Fruit fly (Drosophila melanogaster) whole organism, prepupa: Measurements from ENCODE around the gene CG34135.

Experiments used
- CG32006 ChIP-seq: fragments of 200-800 bp; sonication (Bioruptor generic); optimal IDR thresholded peaks from 3 replicates; lab custom pipeline; 2017; ENCODE audit warnings: missing biosample characterization, mild to moderate bottlenecking, missing genetic modification characterization
- Ets21C ChIP-seq: fragments of 200-800 bp; sonication (Bioruptor generic); optimal IDR thresholded peaks from 3 replicates; lab custom pipeline; 2016; ENCODE audit warnings: missing biosample characterization, missing genetic modification characterization
- OdsH ChIP-seq: fragments of 200-800 bp; sonication (Bioruptor generic); optimal IDR thresholded peaks from 3 replicates; lab custom pipeline; 2016; ENCODE audit warnings: missing biosample characterization, missing genetic modification characterization
- dsx ChIP-seq: fragments of 200-800 bp; optimal IDR thresholded peaks from 3 replicates; lab custom pipeline; 2019; ENCODE audit warnings: missing biosample characterization, mild to moderate bottlenecking, missing genetic modification characterization, moderate library complexity; ENCODE audit not compliant: poor library complexity, severe bottlenecking
- eg ChIP-seq: fragments of 200-800 bp; sonication (Bioruptor generic); IDR thresholded peaks from 3 replicates; pipeline ENCODE4 v1.3.6; 2022; ENCODE audit warnings: missing biosample characterization, missing genetic modification characterization
- esn ChIP-seq: fragments of 200-800 bp; sonication (Bioruptor generic); optimal IDR thresholded peaks from 2 replicates; lab custom pipeline; 2016; ENCODE audit warnings: missing biosample characterization, mild to moderate bottlenecking, missing genetic modification characterization, moderate library complexity
- pdm3 ChIP-seq: fragments of 200-800 bp; sonication (Bioruptor generic); optimal IDR thresholded peaks from 3 replicates; lab custom pipeline; 2016; ENCODE audit warnings: missing biosample characterization, missing genetic modification characterization
- ss ChIP-seq, 2 experiments: fragments of 200-800 bp; sonication (Bioruptor generic); optimal IDR thresholded peaks; 2 replicates in 1 of 2; 3 replicates in 1 of 2; lab custom pipeline; 2017 to 2018; ENCODE audit warnings: mild to moderate bottlenecking in 2 of 2, missing biosample characterization in 2 of 2, missing genetic modification characterization in 2 of 2, moderate library complexity in 1 of 2
- topi ChIP-seq: fragments of 200-800 bp; sonication (Bioruptor generic); optimal IDR thresholded peaks from 3 replicates; lab custom pipeline; 2016; ENCODE audit warnings: missing biosample characterization, missing genetic modification characterization

DNA sequence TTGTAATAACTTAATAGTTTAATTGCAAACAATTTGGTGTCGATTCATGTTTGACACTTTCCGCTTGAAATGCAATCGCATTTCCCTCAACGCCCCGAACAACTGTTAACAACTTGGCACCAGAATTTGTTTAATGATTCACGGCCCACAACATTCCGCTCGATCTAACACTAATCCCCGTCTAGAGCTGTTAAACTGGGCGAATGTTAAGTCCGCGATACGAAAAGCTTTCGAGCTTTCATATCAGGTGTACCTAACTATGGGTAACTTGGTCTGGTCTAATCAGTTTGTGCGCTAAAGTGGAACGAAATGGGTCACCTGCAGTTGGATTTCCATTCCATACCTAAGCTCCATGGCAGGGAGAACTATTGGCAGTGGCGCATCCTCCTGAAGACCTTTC is 5.1 kb upstream of the CG34135 start, which contains the start of gene CG34301:
- TF ChIP-seq OdsH (GFP tag; lab: Kevin White, UChicago) (no peak), ss (GFP tag; optimal IDR thresholded peaks at IDR 0.05; lab: Kevin White, UChicago) (no peak), eg (GFP tag; lab: Robert Waterston, UW) (no peak), Ets21C (GFP tag; lab: Kevin White, UChicago) (no peak), dsx (GFP tag; lab: Kevin White, UChicago) (no peak), esn (GFP tag; lab: Kevin White, UChicago) (no peak), topi (GFP tag; lab: Kevin White, UChicago) (no peak), pdm3 (GFP tag; lab: Kevin White, UChicago) (no peak), CG32006 (GFP tag; lab: Kevin White, UChicago) (no peak)
